Worm (Caenorhabditis elegans) whole organism, L2 larva: ENCODE measurements around the gene Y43F4B.10.

ENCODE experiments used
- C34F6.9 ChIP-seq: fragments of 150-350 bp; optimal IDR thresholded peaks from 2 replicates; lab custom pipeline; 2014; ENCODE audit warnings: missing biosample characterization, missing genetic modification characterization
- F13H6.1 ChIP-seq: sonication (generic microtip); optimal IDR thresholded peaks from 2 replicates; lab custom pipeline; 2016; ENCODE audit warnings: missing genetic modification characterization, missing compliant biosample characterization
- R02D3.7 ChIP-seq: fragments of 150-350 bp; optimal IDR thresholded peaks from 2 replicates; lab custom pipeline; 2014; ENCODE audit warnings: missing biosample characterization, missing genetic modification characterization
- Y55F3AM.14 ChIP-seq: fragments of 200-800 bp; sonication (Bioruptor generic); optimal IDR thresholded peaks from 2 replicates; lab custom pipeline; 2018; ENCODE audit warnings: mild to moderate bottlenecking, missing genetic modification characterization, missing compliant biosample characterization
- ZK546.5 ChIP-seq: sonication (generic microtip); optimal IDR thresholded peaks from 2 replicates; lab custom pipeline; 2017; ENCODE audit warnings: missing biosample characterization, missing genetic modification characterization
- alr-1 ChIP-seq: fragments of 150-350 bp; optimal IDR thresholded peaks from 2 replicates; lab custom pipeline; 2014; ENCODE audit warnings: missing biosample characterization, missing genetic modification characterization
- aly-2 ChIP-seq: fragments of 150-350 bp; optimal IDR thresholded peaks from 2 replicates; lab custom pipeline; 2014; ENCODE audit warnings: missing biosample characterization, missing genetic modification characterization
- ama-1 ChIP-seq: fragments of 150-350 bp; optimal IDR thresholded peaks from 2 replicates; lab custom pipeline; 2018; ENCODE audit warnings: inconsistent platforms
- blmp-1 ChIP-seq: sonication (generic microtip); optimal IDR thresholded peaks from 2 replicates; lab custom pipeline; 2017; ENCODE audit warnings: missing genetic modification characterization, mild to moderate bottlenecking, missing compliant biosample characterization, antibody characterized with exemption, moderate library complexity; ENCODE audit not compliant: insufficient read depth
- ceh-16 ChIP-seq: fragments of 150-350 bp; optimal IDR thresholded peaks from 2 replicates; lab custom pipeline; 2014; ENCODE audit warnings: missing biosample characterization, missing genetic modification characterization
- ceh-82 ChIP-seq: fragments of 150-350 bp; optimal IDR thresholded peaks from 2 replicates; lab custom pipeline; 2014; ENCODE audit warnings: missing biosample characterization, missing genetic modification characterization
- crh-2 ChIP-seq: sonication (generic microtip); optimal IDR thresholded peaks from 2 replicates; lab custom pipeline; 2017; ENCODE audit warnings: missing biosample characterization, missing genetic modification characterization
- dmd-4 ChIP-seq: sonication (generic microtip); optimal IDR thresholded peaks from 2 replicates; lab custom pipeline; 2017; ENCODE audit warnings: missing biosample characterization, missing genetic modification characterization
- egl-27 ChIP-seq: sonication (generic microtip); optimal IDR thresholded peaks from 3 replicates; lab custom pipeline; 2017; ENCODE audit warnings: missing biosample characterization, missing genetic modification reagents, missing genetic modification characterization
- elt-1 ChIP-seq: fragments of 150-350 bp; optimal IDR thresholded peaks from 2 replicates; lab custom pipeline; 2014; ENCODE audit warnings: missing biosample characterization, missing genetic modification characterization
- elt-3 ChIP-seq: sonication (generic microtip); optimal IDR thresholded peaks from 2 replicates; lab custom pipeline; 2017; ENCODE audit warnings: missing biosample characterization, missing genetic modification characterization
- fos-1 ChIP-seq: fragments of 150-350 bp; optimal IDR thresholded peaks from 2 replicates; lab custom pipeline; 2014; ENCODE audit warnings: missing biosample characterization, missing genetic modification characterization
- gmeb-1 ChIP-seq: fragments of 150-350 bp; optimal IDR thresholded peaks from 2 replicates; lab custom pipeline; 2014; ENCODE audit warnings: missing biosample characterization, missing genetic modification characterization
- lin-11 ChIP-seq: fragments of 150-350 bp; sonication (generic microtip); optimal IDR thresholded peaks from 2 replicates; lab custom pipeline; 2014; ENCODE audit warnings: missing biosample characterization, missing genetic modification characterization, inconsistent platforms, mixed read lengths
- lin-13 ChIP-seq: fragments of 150-350 bp; optimal IDR thresholded peaks from 2 replicates; lab custom pipeline; 2014; ENCODE audit warnings: missing biosample characterization, missing genetic modification reagents, missing genetic modification characterization
- lin-39 ChIP-seq: fragments of 150-350 bp; optimal IDR thresholded peaks from 2 replicates; lab custom pipeline; 2014; ENCODE audit warnings: missing biosample characterization, missing genetic modification reagents, missing genetic modification characterization
- lsy-2 ChIP-seq, 2 experiments: fragments of 150-350 bp in 1 of 2; sonication (generic microtip) in 1 of 2; optimal IDR thresholded peaks; 2 replicates each; lab custom pipeline; 2014 to 2017; ENCODE audit warnings: missing biosample characterization in 2 of 2, missing genetic modification characterization in 2 of 2
- mab-5 ChIP-seq: fragments of 150-350 bp; optimal IDR thresholded peaks from 2 replicates; lab custom pipeline; 2014; ENCODE audit warnings: missing biosample characterization, missing genetic modification characterization
- mbf-1 ChIP-seq: sonication (generic microtip); optimal IDR thresholded peaks from 2 replicates; lab custom pipeline; 2017; ENCODE audit warnings: missing biosample characterization, missing genetic modification characterization
- mdl-1 ChIP-seq, 2 experiments: fragments of 150-350 bp in 1 of 2; sonication (generic microtip) in 1 of 2; optimal IDR thresholded peaks; 2 replicates each; lab custom pipeline; 2017; ENCODE audit warnings: missing biosample characterization in 2 of 2, missing genetic modification characterization in 2 of 2
- nhr-10 ChIP-seq: sonication (generic microtip); optimal IDR thresholded peaks from 2 replicates; lab custom pipeline; 2017; ENCODE audit warnings: missing biosample characterization, missing genetic modification characterization
- nhr-11 ChIP-seq: fragments of 150-350 bp; optimal IDR thresholded peaks from 2 replicates; lab custom pipeline; 2014; ENCODE audit warnings: missing biosample characterization, missing genetic modification characterization
- nhr-12 ChIP-seq: fragments of 150-350 bp; optimal IDR thresholded peaks from 2 replicates; lab custom pipeline; 2014; ENCODE audit warnings: missing biosample characterization, missing genetic modification characterization
- nhr-129 ChIP-seq: fragments of 150-350 bp; optimal IDR thresholded peaks from 2 replicates; lab custom pipeline; 2014; ENCODE audit warnings: missing biosample characterization, missing genetic modification characterization
- nhr-21 ChIP-seq: fragments of 150-350 bp; optimal IDR thresholded peaks from 2 replicates; lab custom pipeline; 2014; ENCODE audit warnings: missing biosample characterization, missing genetic modification characterization
- nhr-23 ChIP-seq: fragments of 150-350 bp; optimal IDR thresholded peaks from 2 replicates; lab custom pipeline; 2014; ENCODE audit warnings: missing biosample characterization, missing genetic modification reagents, missing genetic modification characterization
- nhr-237 ChIP-seq: fragments of 150-350 bp; optimal IDR thresholded peaks from 2 replicates; lab custom pipeline; 2014; ENCODE audit warnings: missing biosample characterization, missing genetic modification characterization
- nhr-25 ChIP-seq: fragments of 150-350 bp; sonication (generic microtip); optimal IDR thresholded peaks from 3 replicates; lab custom pipeline; 2014; ENCODE audit warnings: missing biosample characterization, missing genetic modification characterization
- nhr-6 ChIP-seq: fragments of 150-350 bp; optimal IDR thresholded peaks from 2 replicates; lab custom pipeline; 2014; ENCODE audit warnings: missing biosample characterization, missing genetic modification characterization
- nhr-77 ChIP-seq: fragments of 150-350 bp; optimal IDR thresholded peaks from 2 replicates; lab custom pipeline; 2014; ENCODE audit warnings: missing biosample characterization, missing genetic modification characterization
- peb-1 ChIP-seq: fragments of 150-350 bp; optimal IDR thresholded peaks from 2 replicates; lab custom pipeline; 2014; ENCODE audit warnings: missing biosample characterization, missing genetic modification characterization
- sem-4 ChIP-seq: fragments of 150-350 bp; optimal IDR thresholded peaks from 2 replicates; lab custom pipeline; 2014; ENCODE audit warnings: missing biosample characterization, missing genetic modification reagents, missing genetic modification characterization
- skn-1 ChIP-seq: sonication (generic microtip); optimal IDR thresholded peaks from 2 replicates; lab custom pipeline; 2017; ENCODE audit warnings: missing biosample characterization, missing genetic modification characterization
- sma-3 ChIP-seq: sonication (generic microtip); optimal IDR thresholded peaks from 2 replicates; lab custom pipeline; 2016; ENCODE audit warnings: missing genetic modification reagents, missing genetic modification characterization, missing compliant biosample characterization
- sma-9 ChIP-seq, 2 experiments: fragments of 150-350 bp in 1 of 2; sonication (generic microtip) in 1 of 2; optimal IDR thresholded peaks; 2 replicates each; lab custom pipeline; 2014 to 2016; ENCODE audit warnings: missing genetic modification characterization in 2 of 2, mild to moderate bottlenecking in 1 of 2, missing biosample characterization in 1 of 2, missing compliant biosample characterization in 1 of 2, missing genetic modification reagents in 1 of 2, moderate library complexity in 1 of 2
- snpc-4 ChIP-seq: fragments of 150-350 bp; optimal IDR thresholded peaks from 2 replicates; lab custom pipeline; 2014; ENCODE audit warnings: missing biosample characterization, missing genetic modification characterization
- unc-39 ChIP-seq: fragments of 150-350 bp; optimal IDR thresholded peaks from 2 replicates; lab custom pipeline; 2014; ENCODE audit warnings: missing biosample characterization, missing genetic modification characterization
- unc-55 ChIP-seq: fragments of 150-350 bp; sonication (generic microtip); optimal IDR thresholded peaks from 3 replicates; lab custom pipeline; 2014; ENCODE audit warnings: missing biosample characterization, missing genetic modification reagents, missing genetic modification characterization
- unc-62 ChIP-seq: fragments of 150-350 bp; optimal IDR thresholded peaks from 2 replicates; lab custom pipeline; 2014; ENCODE audit warnings: missing biosample characterization, missing genetic modification reagents, missing genetic modification characterization
- zag-1 ChIP-seq: fragments of 150-350 bp; optimal IDR thresholded peaks from 2 replicates; lab custom pipeline; 2014; ENCODE audit warnings: missing biosample characterization, missing genetic modification characterization
- ztf-1 ChIP-seq: fragments of 200-800 bp; sonication (Bioruptor generic); conservative IDR thresholded peaks from 2 replicates; pipeline ENCODE4 v1.3.6; 2022; ENCODE audit warnings: missing genetic modification characterization, missing compliant biosample characterization
- ztf-11 ChIP-seq: sonication (generic microtip); optimal IDR thresholded peaks from 2 replicates; lab custom pipeline; 2017; ENCODE audit warnings: missing biosample characterization, missing genetic modification characterization
- ztf-4 ChIP-seq: fragments of 150-350 bp; optimal IDR thresholded peaks from 2 replicates; lab custom pipeline; 2014; ENCODE audit warnings: missing biosample characterization, missing genetic modification characterization

Y43F4B.10 gene

DNA sequence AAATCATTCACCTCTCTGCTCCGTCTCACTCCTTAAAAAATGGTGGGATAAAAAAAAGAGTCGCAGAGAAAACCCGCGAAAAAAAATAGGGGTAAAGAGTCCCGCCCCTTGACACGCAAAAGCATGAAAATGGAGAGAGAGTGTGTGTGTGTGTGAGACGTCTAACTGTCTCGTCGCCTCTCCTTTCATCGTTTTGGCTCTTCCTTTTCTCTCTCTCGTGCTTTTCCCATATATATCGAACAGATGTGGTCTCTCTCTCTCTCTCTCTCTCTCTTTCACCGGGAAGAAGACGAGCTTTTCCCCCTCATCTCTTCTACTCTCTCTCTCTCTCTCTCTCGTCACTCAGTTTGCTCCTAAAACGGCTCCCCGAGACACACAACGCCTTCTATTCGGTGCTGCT, 38.1 kb upstream of the Y43F4B.10 start:
- TF ChIP-seq sem-4 (tag; lab: Kevin White, UChicago): peak; percentile 74
- peak; percentile 4 to 76 for TF ChIP-seq lsy-2 (tag; optimal IDR thresholded peaks at IDR 0.05; lab: Kevin White, UChicago)
- no peak for TF ChIP-seq nhr-23 (tag; lab: Kevin White, UChicago)
- TF ChIP-seq dmd-4 (tag; lab: Kevin White, UChicago): no peak
- peak; percentile 85 for TF ChIP-seq sma-9 (GFP tag; optimal IDR thresholded peaks at IDR 0.05; lab: Kevin White, UChicago)
- no peak for TF ChIP-seq sma-9 (tag; optimal IDR thresholded peaks at IDR 0.05; lab: Kevin White, UChicago)
- peak; percentile 83 for TF ChIP-seq crh-2
- no peak for TF ChIP-seq unc-62 (GFP tag; lab: Kevin White, UChicago)
- peak; percentile 88 for TF ChIP-seq F13H6.1
- no peak for TF ChIP-seq aly-2 (tag; lab: Kevin White, UChicago)
- TF ChIP-seq ztf-1: 0 out of 2 replicates have a peak, but pooled peaks have one; percentile 74
- peak; percentile 47 for TF ChIP-seq egl-27 (tag; lab: Kevin White, UChicago)
- peak; percentile 69 for TF ChIP-seq fos-1 (tag; lab: Kevin White, UChicago)
- TF ChIP-seq elt-1 (tag; lab: Kevin White, UChicago): no peak
- TF ChIP-seq unc-55 (GFP tag; lab: Kevin White, UChicago): peak; percentile 88
- TF ChIP-seq ztf-4 (tag; lab: Kevin White, UChicago): peak; percentile 17
- no peak for TF ChIP-seq elt-3 (tag; lab: Kevin White, UChicago)
- peak; percentile 38 for TF ChIP-seq skn-1
- peak; percentile 35 for TF ChIP-seq snpc-4 (tag; lab: Kevin White, UChicago)
- peak; percentile 2 for TF ChIP-seq ZK546.5 (tag; lab: Kevin White, UChicago)
- TF ChIP-seq Y55F3AM.14: peak; percentile 74
- TF ChIP-seq nhr-129: peak; percentile 84
- TF ChIP-seq mdl-1 (tag; optimal IDR thresholded peaks at IDR 0.05; lab: Kevin White, UChicago): peak; percentile 63 to 67
- TF ChIP-seq mab-5 (tag; lab: Kevin White, UChicago): peak; percentile 58
- peak; percentile 2 for TF ChIP-seq lin-11
- peak; percentile 9 for TF ChIP-seq nhr-21 (tag; lab: Kevin White, UChicago)
- TF ChIP-seq nhr-25 (tag; lab: Kevin White, UChicago): no peak
- peak; percentile 89 for TF ChIP-seq C34F6.9 (tag; lab: Kevin White, UChicago)
- TF ChIP-seq peb-1 (tag; lab: Kevin White, UChicago): no peak
- TF ChIP-seq nhr-237 (tag; lab: Kevin White, UChicago): no peak
- TF ChIP-seq gmeb-1 (tag; lab: Kevin White, UChicago): no peak
- TF ChIP-seq nhr-10 (tag; lab: Kevin White, UChicago): no peak
- TF ChIP-seq mbf-1: no peak
- no peak for TF ChIP-seq blmp-1 (tag; lab: Kevin White, UChicago)
- no peak for TF ChIP-seq lin-39 (tag; lab: Kevin White, UChicago)
- no peak for TF ChIP-seq nhr-77 (tag; lab: Kevin White, UChicago)
- TF ChIP-seq ama-1 (lab: Kevin White, UChicago): no peak
- TF ChIP-seq sma-3: no peak
- TF ChIP-seq nhr-6 (tag; lab: Kevin White, UChicago): peak; percentile 53
- TF ChIP-seq lin-13 (GFP tag; lab: Kevin White, UChicago): peak; percentile 42
- no peak for TF ChIP-seq R02D3.7 (tag; lab: Kevin White, UChicago)
- TF ChIP-seq nhr-12 (tag; lab: Kevin White, UChicago): no peak
- no peak for TF ChIP-seq alr-1 (tag; lab: Kevin White, UChicago)
- TF ChIP-seq ceh-82 (tag; lab: Kevin White, UChicago): no peak
- TF ChIP-seq zag-1 (tag; lab: Kevin White, UChicago): peak; percentile 86
- TF ChIP-seq nhr-11 (tag; lab: Kevin White, UChicago): no peak
- TF ChIP-seq ztf-11 (tag; lab: Kevin White, UChicago): no peak
- TF ChIP-seq ceh-16: no peak
- TF ChIP-seq unc-39 (tag; lab: Kevin White, UChicago): no peak
